Worm (Caenorhabditis elegans) whole organism, L1 larva: ENCODE results near the gene dod-24.

Source experiments
- ceh-82 ChIP-seq, 3 experiments: fragments of 150-350 bp in 1 of 3; sonication (generic microtip) in 2 of 3; optimal IDR thresholded peaks; 2 replicates each; lab custom pipeline; 2014 to 2017; ENCODE audit warnings: missing biosample characterization in 3 of 3, missing genetic modification characterization in 3 of 3
- elt-2 ChIP-seq: sonication (generic microtip); optimal IDR thresholded peaks from 2 replicates; lab custom pipeline; 2016; ENCODE audit warnings: missing genetic modification characterization, mild to moderate bottlenecking, inconsistent platforms, missing compliant biosample characterization, missing genetic modification reagents
- fos-1 ChIP-seq: fragments of 150-350 bp; optimal IDR thresholded peaks from 2 replicates; lab custom pipeline; 2014; ENCODE audit warnings: missing biosample characterization, missing genetic modification characterization
- hpl-2 ChIP-seq: fragments of 150-350 bp; optimal IDR thresholded peaks from 2 replicates; lab custom pipeline; 2014; ENCODE audit warnings: missing biosample characterization, missing genetic modification reagents, missing genetic modification characterization
- jun-1 ChIP-seq: fragments of 150-350 bp; optimal IDR thresholded peaks from 2 replicates; lab custom pipeline; 2014; ENCODE audit warnings: missing biosample characterization, missing genetic modification reagents, missing genetic modification characterization
- lin-15B ChIP-seq: fragments of 150-350 bp; sonication (generic microtip); optimal IDR thresholded peaks from 3 replicates; lab custom pipeline; 2014; ENCODE audit warnings: missing biosample characterization, missing genetic modification characterization
- sptf-1 ChIP-seq: fragments of 150-350 bp; optimal IDR thresholded peaks from 2 replicates; lab custom pipeline; 2014; ENCODE audit warnings: missing biosample characterization, missing genetic modification characterization
- unc-86 ChIP-seq: sonication (generic microtip); optimal IDR thresholded peaks from 2 replicates; lab custom pipeline; 2016; ENCODE audit warnings: missing genetic modification characterization, missing compliant biosample characterization
- zag-1 ChIP-seq: fragments of 150-350 bp; optimal IDR thresholded peaks from 2 replicates; lab custom pipeline; 2014; ENCODE audit warnings: missing biosample characterization, missing genetic modification characterization

DNA sequence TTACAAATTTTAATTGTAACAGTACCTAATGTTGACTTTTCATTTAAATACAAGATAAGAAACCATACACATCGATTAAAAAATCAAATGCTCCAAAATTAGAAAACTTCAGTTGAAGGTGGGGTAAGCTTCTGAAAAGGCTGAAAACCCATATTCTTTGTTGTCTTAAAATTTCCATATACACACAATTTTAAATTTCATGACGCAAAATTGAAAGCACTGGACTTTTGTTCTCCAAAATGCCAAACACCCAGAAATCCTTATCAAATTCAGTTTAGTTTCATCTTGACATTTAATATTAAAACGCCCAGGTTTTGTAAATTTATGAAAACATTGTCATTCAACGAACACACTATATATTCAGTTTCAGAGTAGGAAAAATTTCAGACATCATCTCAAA is 19.0 kb upstream of the dod-24 start, which contains the start of gene F55G11.7:
- TF ChIP-seq hpl-2 (GFP tag; lab: Kevin White, UChicago) = no peak
- TF ChIP-seq unc-86 (tag; lab: Kevin White, UChicago) = no peak
- TF ChIP-seq zag-1 (tag; lab: Kevin White, UChicago) = no peak
- TF ChIP-seq lin-15B (tag; lab: Kevin White, UChicago) = no peak
- no peak for TF ChIP-seq ceh-82 (tag; optimal IDR thresholded peaks at IDR 0.05; lab: Kevin White, UChicago)
- no peak for TF ChIP-seq sptf-1 (tag; lab: Kevin White, UChicago)
- TF ChIP-seq elt-2 (tag; lab: Kevin White, UChicago) = no peak
- TF ChIP-seq fos-1 (tag; lab: Kevin White, UChicago) = no peak
- no peak for TF ChIP-seq jun-1
